Fruit fly (Drosophila melanogaster) whole organism, wandering third instar larva: ENCODE results near the gene CG13010.

ENCODE experiments used
- Myc ChIP-seq: fragments of >200 bp; optimal IDR thresholded peaks from 2 replicates; lab custom pipeline; 2017
- br ChIP-seq: fragments of 200-800 bp; sonication (Bioruptor generic); optimal IDR thresholded peaks from 2 replicates; lab custom pipeline; 2016; ENCODE audit warnings: missing biosample characterization, missing genetic modification characterization
- brk ChIP-seq: fragments of 200-800 bp; sonication (Bioruptor generic); optimal IDR thresholded peaks from 2 replicates; lab custom pipeline; 2016; ENCODE audit warnings: missing biosample characterization, mild to moderate bottlenecking, missing genetic modification characterization

DNA sequence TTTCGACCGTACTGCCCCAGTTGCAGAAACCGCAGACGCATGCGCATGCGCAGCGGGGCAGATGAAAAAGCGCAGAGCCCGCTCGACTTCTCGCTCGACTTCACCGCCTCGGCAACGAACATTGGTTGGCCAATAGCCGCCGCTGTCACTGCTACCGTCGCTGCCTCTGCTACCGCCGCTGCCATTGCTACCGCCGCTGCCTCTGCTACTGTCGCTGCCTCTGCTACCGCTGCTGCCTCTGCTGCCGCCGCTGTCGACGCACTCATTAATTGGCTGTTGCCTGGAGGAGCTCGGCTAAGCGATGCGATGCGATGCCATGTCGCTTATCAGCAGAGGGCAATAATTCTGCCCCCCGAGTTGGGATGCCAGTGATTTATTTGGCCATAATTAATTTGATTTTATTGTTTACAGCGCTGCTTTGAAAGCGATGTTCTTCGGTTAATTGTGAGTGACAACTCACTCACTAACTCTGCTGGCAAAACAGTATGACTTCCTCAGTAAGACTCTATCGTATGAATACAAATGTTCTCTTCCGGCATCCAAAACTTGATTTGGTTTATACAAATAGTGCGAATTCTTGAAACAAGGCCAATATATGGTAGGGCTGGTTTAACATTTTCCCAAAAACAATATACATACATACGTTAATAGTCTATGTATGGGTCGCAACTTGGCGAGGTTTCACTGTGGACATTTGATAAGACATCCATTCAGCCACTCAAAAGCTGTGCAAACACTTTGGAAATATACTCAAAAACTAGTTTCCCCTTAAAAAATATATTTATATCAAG, 7.9 kb downstream of the CG13010 start:
- no peak for TF ChIP-seq br
- TF ChIP-seq brk (GFP tag; lab: Kevin White, UChicago) = no peak
- no peak for TF ChIP-seq Myc (lab: Kevin White, UChicago)
